Worm (Caenorhabditis elegans): ENCODE results near the gene srh-132.
A peak's percentile ranks its signal among the peaks of the same experiment; 100 is the strongest.

Gene srh-132

DNA sequence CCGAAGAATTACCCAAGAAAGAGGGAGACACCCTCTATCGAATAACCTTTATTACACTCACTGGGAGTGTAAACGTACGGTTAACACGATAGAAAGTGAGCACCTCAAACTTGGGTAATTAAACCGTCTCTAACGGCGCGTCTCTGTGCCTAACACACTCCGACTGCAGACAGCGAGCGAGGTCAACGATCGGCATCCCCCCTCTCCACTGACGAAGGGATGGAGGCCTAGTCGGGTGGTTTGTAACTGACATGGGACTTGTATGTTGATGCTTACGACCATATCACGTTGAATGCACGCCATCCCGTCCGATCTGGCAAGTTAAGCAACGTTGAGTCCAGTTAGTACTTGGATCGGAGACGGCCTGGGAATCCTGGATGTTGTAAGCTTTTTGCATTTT, 18.6 kb downstream of the srh-132 start (continued):
- TF ChIP-seq him-1 (tag; optimal IDR thresholded peaks at IDR 0.05): peak; percentile 33
- TF ChIP-seq pbrm-1 (GFP tag; IDR thresholded peaks at IDR 0.05): peak; percentile 94
- peak; percentile 66; the same call in 1 of the 2 replicates for TF ChIP-seq D2030.7 (GFP tag; IDR thresholded peaks at IDR 0.05)
- TF ChIP-seq rcor-1 (GFP tag; IDR thresholded peaks at IDR 0.05): peak; percentile 22; the same call in 1 of the 2 replicates

DNA sequence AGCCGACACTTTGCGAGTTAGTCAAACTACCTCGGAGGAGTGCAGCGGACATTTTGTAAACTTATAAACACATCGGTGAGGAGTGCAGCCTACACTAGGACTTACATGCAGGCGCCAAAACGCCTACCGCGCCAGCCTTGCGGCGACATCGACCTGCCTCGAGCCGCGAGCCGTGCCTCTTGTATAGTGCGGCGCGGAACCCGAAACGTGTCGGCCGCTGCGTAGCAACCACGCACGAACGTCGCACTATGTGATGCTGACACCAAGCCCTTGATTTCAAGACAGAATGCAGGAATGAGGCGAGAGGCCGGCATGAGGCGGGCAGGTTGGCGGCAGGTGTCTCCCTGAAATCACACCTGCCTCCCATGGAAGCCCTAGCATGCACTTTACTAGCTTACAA, 19.2 kb downstream of the srh-132 start:
- TF ChIP-seq sea-2 (GFP tag; IDR thresholded peaks at IDR 0.05) (peak; percentile 88; the same call in 1 of the 2 replicates), lsy-27 (tag; optimal IDR thresholded peaks at IDR 0.05; ENCODE audit: borderline replicate concordance, insufficient read depth) (no peak), ZK185.1 (tag; optimal IDR thresholded peaks at IDR 0.05; ENCODE audit: poor library complexity, severe bottlenecking) (no peak), F37B4.10 (GFP tag; IDR thresholded peaks at IDR 0.05) (0 out of 2 replicates have a peak, but pooled peaks have one; percentile 59), akir-1 (GFP tag; optimal IDR thresholded peaks at IDR 0.05) (no peak), ceh-27 (GFP tag; optimal IDR thresholded peaks at IDR 0.05) (no peak), nhr-27 (tag; optimal IDR thresholded peaks at IDR 0.05) (no peak), Y79H2A.3 (GFP tag; conservative IDR thresholded peaks at IDR 0.05) (0 out of 2 replicates have a peak, but pooled peaks have one; percentile 14), T07F8.4 (tag; optimal IDR thresholded peaks at IDR 0.05) (no peak), pbrm-1 (GFP tag; IDR thresholded peaks at IDR 0.05) (no peak), zim-3 (tag; optimal IDR thresholded peaks at IDR 0.05) (no peak), madf-8 (GFP tag; conservative IDR thresholded peaks at IDR 0.05) (no peak), nfyb-1 (GFP tag; IDR thresholded peaks at IDR 0.05) (no peak), hsf-1 (GFP tag; IDR thresholded peaks at IDR 0.05) (no peak), ztf-6 (GFP tag; IDR thresholded peaks at IDR 0.05) (no peak), nfya-2 (GFP tag; IDR thresholded peaks at IDR 0.05) (no peak), lsl-1 (GFP tag; optimal IDR thresholded peaks at IDR 0.05) (no peak), fkh-3 (tag; optimal IDR thresholded peaks at IDR 0.05) (no peak), lin-26 (GFP tag; IDR thresholded peaks at IDR 0.05) (no peak), egrh-3 (GFP tag; IDR thresholded peaks at IDR 0.05) (peak; percentile 49; the same call in 1 of the 2 replicates), attf-5 (GFP tag; optimal IDR thresholded peaks at IDR 0.05) (no peak), ama-1 (optimal IDR thresholded peaks at IDR 0.05) (no peak), ama-1 (GFP tag; optimal IDR thresholded peaks at IDR 0.05) (no peak), rcor-1 (GFP tag; IDR thresholded peaks at IDR 0.05) (no peak)

DNA sequence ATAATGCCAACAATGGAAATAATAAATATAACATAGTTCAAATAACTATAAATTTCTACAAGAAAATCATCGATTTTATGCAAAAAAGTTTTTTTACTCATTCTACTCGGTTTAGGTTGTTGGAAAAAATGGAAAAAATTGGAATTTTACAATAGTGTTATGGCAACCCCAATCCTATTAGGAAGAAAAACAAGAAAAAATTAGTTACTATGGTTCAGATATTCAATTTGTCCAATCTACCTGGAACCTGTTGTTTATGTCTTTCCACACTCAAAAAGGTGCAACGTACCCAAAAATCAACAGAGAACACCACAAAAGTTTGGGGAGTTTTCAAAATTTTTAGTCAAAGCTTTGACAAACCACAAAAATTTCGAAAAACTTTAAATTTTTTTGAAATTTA, 20.0 kb downstream of the srh-132 start, which contains the start of gene T27C5.10:
Gene T27C5.10 (minus strand): TSS at position 101 of the 400 bp plus-strand sequence.
- TF ChIP-seq zim-3 (tag; optimal IDR thresholded peaks at IDR 0.05) (no peak), F37B4.10 (GFP tag; IDR thresholded peaks at IDR 0.05) (no peak), atf-7 (tag; optimal IDR thresholded peaks at IDR 0.05) (no peak), chd-7 (tag; optimal IDR thresholded peaks at IDR 0.05) (no peak), F39B2.1 (GFP tag; IDR thresholded peaks at IDR 0.05) (no peak), Y56A3A.18 (GFP tag; IDR thresholded peaks at IDR 0.05) (no peak), let-526 (GFP tag; IDR thresholded peaks at IDR 0.05) (no peak)

DNA sequence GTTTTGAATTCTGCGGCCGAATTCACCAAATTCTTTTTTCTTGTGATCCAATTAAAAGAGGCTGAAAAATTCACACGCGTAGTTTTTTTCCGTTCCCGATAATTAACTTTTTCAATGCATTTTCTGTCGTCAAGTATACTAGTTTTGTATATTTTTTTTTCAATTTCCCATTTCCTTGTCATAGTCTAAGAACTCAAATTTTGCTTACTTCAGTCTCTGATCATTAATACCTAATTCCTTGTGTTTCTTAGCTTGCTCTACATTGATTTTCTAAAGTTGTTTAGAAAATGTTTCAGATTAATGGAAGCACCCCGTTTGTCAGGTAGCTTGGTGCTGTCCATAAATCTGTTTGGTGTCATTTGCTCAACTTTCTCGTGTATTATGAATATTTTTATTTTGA, 20.8 kb downstream of the srh-132 start, which contains the start of gene srbc-27:
Gene srbc-27 (plus strand): TSS at position 301 of the 400 bp plus-strand sequence.
- no peak for TF ChIP-seq K11D2.4 (GFP tag; IDR thresholded peaks at IDR 0.05)
- no peak for TF ChIP-seq T07F8.4 (tag; optimal IDR thresholded peaks at IDR 0.05)
- no peak for TF ChIP-seq somi-1 (GFP tag; optimal IDR thresholded peaks at IDR 0.05)
- TF ChIP-seq lsy-27 (tag; optimal IDR thresholded peaks at IDR 0.05; ENCODE audit: borderline replicate concordance, insufficient read depth): no peak
- TF ChIP-seq fkh-3 (tag; optimal IDR thresholded peaks at IDR 0.05): no peak
- no peak for TF ChIP-seq hmg-20 (GFP tag; IDR thresholded peaks at IDR 0.05)
- no peak for TF ChIP-seq ztf-22 (GFP tag; optimal IDR thresholded peaks at IDR 0.05)
- no peak for TF ChIP-seq cebp-2 (GFP tag; IDR thresholded peaks at IDR 0.05)
- TF ChIP-seq lir-1 (GFP tag; conservative IDR thresholded peaks at IDR 0.05): no peak
- no peak for TF ChIP-seq hrde-1 (tag; optimal IDR thresholded peaks at IDR 0.05; ENCODE audit: borderline replicate concordance)
- TF ChIP-seq snpc-3.4 (tag; optimal IDR thresholded peaks at IDR 0.05): no peak
- no peak for TF ChIP-seq ceh-91 (GFP tag; IDR thresholded peaks at IDR 0.05)
- no peak for TF ChIP-seq nfyb-1 (GFP tag; IDR thresholded peaks at IDR 0.05)
- no peak for TF ChIP-seq ceh-79 (tag; optimal IDR thresholded peaks at IDR 0.05)
